Worm (Caenorhabditis elegans) whole organism, L4/young adult: ENCODE results near the gene srbc-24.

Source experiments
- W03F9.2 ChIP-seq: fragments of 150-350 bp; optimal IDR thresholded peaks from 2 replicates; lab custom pipeline; 2014; ENCODE audit warnings: missing biosample characterization, missing genetic modification characterization
- dao-5 ChIP-seq: sonication (generic microtip); optimal IDR thresholded peaks from 2 replicates; lab custom pipeline; 2016; ENCODE audit warnings: missing genotype, missing genetic modification characterization, moderate library complexity, missing compliant biosample characterization
- him-1 ChIP-seq: sonication (generic microtip); optimal IDR thresholded peaks from 2 replicates; lab custom pipeline; 2016; ENCODE audit warnings: missing genotype, missing genetic modification reagents, missing genetic modification characterization, missing compliant biosample characterization

srbc-24 gene

ce11 chrV:2201240-2201639 is 49.7 kb downstream of the srbc-24 start, which contains the start of gene cyp-32B1:
Gene cyp-32B1 (minus strand): TSS chrV:2201415.
- TF ChIP-seq W03F9.2 (tag; lab: Kevin White, UChicago) (no peak), him-1 (tag; lab: Kevin White, UChicago) (no peak), dao-5 (no peak)
